Worm (Caenorhabditis elegans) whole organism, early embryonic: ENCODE results near the gene ssup-72.
A peak's percentile ranks its signal among the peaks of the same experiment; 100 is the strongest.

ENCODE experiments used
- F13C5.2 ChIP-seq: sonication (generic microtip); optimal IDR thresholded peaks from 2 replicates; lab custom pipeline; 2017; ENCODE audit warnings: mild to moderate bottlenecking, missing genetic modification characterization, inconsistent platforms, missing compliant biosample characterization
- ama-1 ChIP-seq: fragments of 150-350 bp; optimal IDR thresholded peaks from 2 replicates; lab custom pipeline; 2014
- ceh-13 ChIP-seq: fragments of 200-800 bp; sonication (Bioruptor generic); optimal IDR thresholded peaks from 2 replicates; lab custom pipeline; 2018; ENCODE audit warnings: mild to moderate bottlenecking, missing genetic modification characterization, missing compliant biosample characterization
- ceh-36 ChIP-seq: sonication (generic microtip); optimal IDR thresholded peaks from 2 replicates; lab custom pipeline; 2016; ENCODE audit warnings: missing genetic modification characterization, inconsistent platforms, missing compliant biosample characterization
- ets-7 ChIP-seq: sonication (generic microtip); optimal IDR thresholded peaks from 2 replicates; lab custom pipeline; 2016; ENCODE audit warnings: missing genotype, missing genetic modification characterization, missing compliant biosample characterization
- flt-1 ChIP-seq: fragments of 200-800 bp; sonication (Bioruptor generic); IDR thresholded peaks from 2 replicates; pipeline ENCODE4 v1.3.6; 2022; ENCODE audit warnings: missing genetic modification characterization, missing compliant biosample characterization
- hmg-4 ChIP-seq: fragments of 200-800 bp; sonication (Bioruptor generic); optimal IDR thresholded peaks from 2 replicates; lab custom pipeline; 2018; ENCODE audit warnings: mild to moderate bottlenecking, missing genetic modification characterization, missing compliant biosample characterization
- scrt-1 ChIP-seq: fragments of 200-800 bp; sonication (Bioruptor generic); IDR thresholded peaks from 2 replicates; pipeline ENCODE4 v1.3.6; 2022; ENCODE audit warnings: missing genetic modification characterization, missing compliant biosample characterization
- sea-1 ChIP-seq: fragments of 200-800 bp; sonication (Bioruptor generic); conservative IDR thresholded peaks from 2 replicates; pipeline ENCODE4 v1.3.6; 2022; ENCODE audit warnings: missing genetic modification characterization, missing compliant biosample characterization
- tbx-11 ChIP-seq: fragments of 200-800 bp; sonication (Bioruptor generic); IDR thresholded peaks from 2 replicates; pipeline ENCODE4 v1.3.6; 2022; ENCODE audit warnings: missing genetic modification characterization, missing compliant biosample characterization
- tra-4 ChIP-seq: sonication (generic microtip); optimal IDR thresholded peaks from 2 replicates; lab custom pipeline; 2017; ENCODE audit warnings: missing genetic modification characterization, missing compliant biosample characterization

ce11 chrII:6734674-6735073 is 41.7 kb upstream of the ssup-72 start, which contains the start of gene T14B4.3:
- TF ChIP-seq tra-4 (tag; lab: Kevin White, UChicago) (no peak), scrt-1 (GFP tag; lab: Robert Waterston, UW) (no peak), sea-1 (no peak), tbx-11 (GFP tag; lab: Robert Waterston, UW) (no peak), ceh-36 (no peak), ama-1 (lab: Kevin White, UChicago) (no peak), flt-1 (no peak), ets-7 (no peak), ceh-13 (no peak), F13C5.2 (tag; lab: Kevin White, UChicago) (peak; percentile 62), hmg-4 (GFP tag; lab: Kevin White, UChicago) (no peak)
